Fruit fly (Drosophila melanogaster) whole organism, embryonic: ENCODE results near the gene Gyc89Da.
A peak's percentile ranks its signal among the peaks of the same experiment; 100 is the strongest.

Experiments used
- Adf1 ChIP-seq: fragments of 200-800 bp; sonication (Bioruptor generic); IDR thresholded peaks from 2 replicates; pipeline ENCODE4 v1.3.6; 2022; ENCODE audit warnings: missing biosample characterization, missing genetic modification characterization
- CG10431 ChIP-seq: fragments of 200-800 bp; sonication (Bioruptor generic); optimal IDR thresholded peaks from 3 replicates; lab custom pipeline; 2018; ENCODE audit warnings: missing biosample characterization, mild to moderate bottlenecking, missing genetic modification characterization
- CG10654 ChIP-seq: fragments of 200-800 bp; sonication (Bioruptor generic); optimal IDR thresholded peaks from 2 replicates; lab custom pipeline; 2016; ENCODE audit warnings: missing biosample characterization, missing genetic modification characterization
- CG12071 ChIP-seq: fragments of 200-800 bp; sonication (Bioruptor generic); optimal IDR thresholded peaks from 3 replicates; lab custom pipeline; 2018; ENCODE audit warnings: missing biosample characterization, mild to moderate bottlenecking, missing genetic modification characterization
- CG12155 ChIP-seq: fragments of 200-800 bp; sonication (Bioruptor generic); optimal IDR thresholded peaks from 3 replicates; lab custom pipeline; 2016; ENCODE audit warnings: missing biosample characterization, missing genetic modification characterization
- CG1233 ChIP-seq: fragments of 200-800 bp; sonication (Bioruptor generic); optimal IDR thresholded peaks from 4 replicates; lab custom pipeline; 2018; ENCODE audit warnings: missing biosample characterization, mild to moderate bottlenecking, missing genetic modification characterization
- CG12744 ChIP-seq: fragments of 200-800 bp; sonication (Bioruptor generic); optimal IDR thresholded peaks from 2 replicates; lab custom pipeline; 2016; ENCODE audit warnings: missing biosample characterization, missing genetic modification characterization
- CG14014 ChIP-seq: fragments of 200-800 bp; sonication (Bioruptor generic); IDR thresholded peaks from 2 replicates; pipeline ENCODE4 v1.3.6; 2022; ENCODE audit warnings: missing biosample characterization, missing genetic modification characterization
- CG14860 ChIP-seq: fragments of 200-800 bp; sonication (Bioruptor generic); IDR thresholded peaks from 3 replicates; pipeline ENCODE4 v1.3.6; 2022; ENCODE audit warnings: missing biosample characterization, missing genetic modification characterization; ENCODE audit not compliant: partially characterized antibody
- CG1832 ChIP-seq: fragments of 200-800 bp; sonication (Bioruptor generic); optimal IDR thresholded peaks from 2 replicates; lab custom pipeline; 2017; ENCODE audit warnings: missing biosample characterization, mild to moderate bottlenecking, missing genetic modification characterization, inconsistent platforms
- CG30020 ChIP-seq: fragments of 200-800 bp; optimal IDR thresholded peaks from 2 replicates; lab custom pipeline; 2019; ENCODE audit warnings: missing biosample characterization, mild to moderate bottlenecking, missing genetic modification characterization, moderate library complexity
- CG4854 ChIP-seq: fragments of 200-800 bp; sonication (Bioruptor generic); optimal IDR thresholded peaks from 2 replicates; lab custom pipeline; 2016; ENCODE audit warnings: missing biosample characterization, missing genetic modification characterization, inconsistent platforms
- CG6175 ChIP-seq: fragments of 200-800 bp; sonication (Bioruptor generic); IDR thresholded peaks from 3 replicates; pipeline ENCODE4 v1.3.6; 2022; ENCODE audit warnings: missing biosample characterization, missing genetic modification characterization
- CG6813 ChIP-seq: fragments of 200-800 bp; sonication (Bioruptor generic); optimal IDR thresholded peaks from 2 replicates; lab custom pipeline; 2017; ENCODE audit warnings: missing biosample characterization, missing genetic modification characterization, mild to moderate bottlenecking, moderate library complexity, missing genetic modification reagents
- CG7745 ChIP-seq: fragments of 200-800 bp; sonication (Bioruptor generic); optimal IDR thresholded peaks from 2 replicates; lab custom pipeline; 2018; ENCODE audit warnings: missing biosample characterization, mild to moderate bottlenecking, missing genetic modification characterization, moderate library complexity
- CG7786 ChIP-seq: fragments of 200-800 bp; sonication (Bioruptor generic); optimal IDR thresholded peaks from 2 replicates; lab custom pipeline; 2016; ENCODE audit warnings: missing biosample characterization, missing genetic modification characterization
- CG9817 ChIP-seq: fragments of 200-800 bp; sonication (Bioruptor generic); optimal IDR thresholded peaks from 2 replicates; lab custom pipeline; 2018; ENCODE audit warnings: missing biosample characterization, mild to moderate bottlenecking, missing genetic modification characterization, moderate library complexity
- CkIIα-i1 ChIP-seq: fragments of 200-800 bp; sonication (Bioruptor generic); IDR thresholded peaks from 2 replicates; pipeline ENCODE4 v1.3.6; 2022; ENCODE audit warnings: missing biosample characterization, missing genetic modification characterization
- Dll ChIP-seq: fragments of 200-800 bp; sonication (Bioruptor generic); IDR thresholded peaks from 4 replicates; pipeline ENCODE4 v1.3.6; 2022; ENCODE audit warnings: missing biosample characterization, missing genetic modification characterization; ENCODE audit not compliant: partially characterized antibody
- Doc3 ChIP-seq: fragments of 200-800 bp; sonication (Bioruptor generic); IDR thresholded peaks from 3 replicates; pipeline ENCODE4 v1.3.6; 2022; ENCODE audit warnings: missing biosample characterization, missing genetic modification characterization; ENCODE audit not compliant: partially characterized antibody
- Dref ChIP-seq: fragments of 200-800 bp; sonication (Bioruptor generic); IDR thresholded peaks from 2 replicates; pipeline ENCODE4 v1.3.6; 2022; ENCODE audit warnings: missing biosample characterization, missing genetic modification characterization
- Drgx ChIP-seq: fragments of 200-800 bp; sonication (Bioruptor generic); IDR thresholded peaks from 2 replicates; pipeline ENCODE4 v1.3.6; 2022; ENCODE audit warnings: missing biosample characterization, missing genetic modification characterization
- E2f2 ChIP-seq: fragments of 200-800 bp; sonication (Bioruptor generic); IDR thresholded peaks from 2 replicates; pipeline ENCODE4 v1.3.6; 2022; ENCODE audit warnings: missing biosample characterization, missing genetic modification characterization
- Ets65A ChIP-seq: fragments of 200-800 bp; sonication (Bioruptor generic); peaks from one replicate; lab custom pipeline; 2016; ENCODE audit warnings: missing biosample characterization, missing genetic modification characterization
- Gug ChIP-seq: fragments of 200-800 bp; sonication (Bioruptor generic); IDR thresholded peaks from 4 replicates; pipeline ENCODE4 v1.3.6; 2022; ENCODE audit warnings: missing biosample characterization, missing genetic modification characterization
- HLH3B ChIP-seq: fragments of 200-800 bp; sonication (Bioruptor generic); IDR thresholded peaks from 2 replicates; pipeline ENCODE4 v1.3.6; 2022; ENCODE audit warnings: missing biosample characterization, missing genetic modification characterization
- Hmr ChIP-seq: fragments of 200-800 bp; sonication (Bioruptor generic); optimal IDR thresholded peaks from 3 replicates; lab custom pipeline; 2017; ENCODE audit warnings: mild to moderate bottlenecking, missing biosample characterization, missing genetic modification reagents, missing genetic modification characterization
- Hr3 ChIP-seq: fragments of 200-800 bp; sonication (Bioruptor generic); optimal IDR thresholded peaks from 3 replicates; lab custom pipeline; 2016; ENCODE audit warnings: missing biosample characterization, missing genetic modification characterization
- MBD-R2 ChIP-seq: fragments of 200-800 bp; sonication (Bioruptor generic); IDR thresholded peaks from 2 replicates; pipeline ENCODE4 v1.3.6; 2022; ENCODE audit warnings: missing biosample characterization, missing genetic modification characterization
- Oaz ChIP-seq: fragments of 200-800 bp; sonication (Bioruptor generic); IDR thresholded peaks from 2 replicates; pipeline ENCODE4 v1.3.6; 2022; ENCODE audit warnings: missing biosample characterization, missing genetic modification characterization
- Sry-δ ChIP-seq: fragments of 200-800 bp; sonication (Bioruptor generic); optimal IDR thresholded peaks from 2 replicates; lab custom pipeline; 2016; ENCODE audit warnings: missing biosample characterization, missing genetic modification characterization
- Tbp ChIP-seq: fragments of >200 bp; optimal IDR thresholded peaks from 2 replicates; lab custom pipeline; 2018; ENCODE audit warnings: missing biosample characterization, missing genetic modification characterization
- ac ChIP-seq: fragments of 200-800 bp; sonication (Bioruptor generic); optimal IDR thresholded peaks from 3 replicates; lab custom pipeline; 2017; ENCODE audit warnings: missing biosample characterization, mild to moderate bottlenecking, missing genetic modification characterization
- aop ChIP-seq: fragments of 200-800 bp; sonication (Bioruptor generic); IDR thresholded peaks from 2 replicates; pipeline ENCODE4 v1.3.6; 2022; ENCODE audit warnings: missing biosample characterization, missing genetic modification characterization
- ash1 ChIP-seq: fragments of 200-800 bp; sonication (Bioruptor generic); optimal IDR thresholded peaks from 2 replicates; lab custom pipeline; 2018; ENCODE audit warnings: missing biosample characterization, mild to moderate bottlenecking, missing genetic modification characterization
- cwo ChIP-seq: fragments of 200-800 bp; sonication (Bioruptor generic); optimal IDR thresholded peaks from 3 replicates; lab custom pipeline; 2017; ENCODE audit warnings: missing biosample characterization, missing genetic modification characterization, mild to moderate bottlenecking, moderate library complexity, missing genetic modification reagents
- esg ChIP-seq: fragments of 200-800 bp; sonication (Bioruptor generic); conservative IDR thresholded peaks from 2 replicates; pipeline ENCODE4 v1.3.6; 2022; ENCODE audit warnings: missing biosample characterization, missing genetic modification characterization
- h ChIP-seq: fragments of >200 bp; optimal IDR thresholded peaks from 2 replicates; lab custom pipeline; 2017
- hbn ChIP-seq: fragments of 200-800 bp; sonication (Bioruptor generic); IDR thresholded peaks from 2 replicates; pipeline ENCODE4 v1.3.6; 2022; ENCODE audit warnings: missing biosample characterization, missing genetic modification characterization; ENCODE audit not compliant: partially characterized antibody
- jing ChIP-seq: fragments of 200-800 bp; sonication (Bioruptor generic); optimal IDR thresholded peaks from 2 replicates; lab custom pipeline; 2018; ENCODE audit warnings: missing biosample characterization, mild to moderate bottlenecking, missing genetic modification characterization
- lola ChIP-seq, 3 experiments: fragments of >200 bp in 2 of 3; fragments of 200-800 bp in 1 of 3; sonication (Bioruptor generic) in 1 of 3; optimal IDR thresholded peaks; 2 replicates each; lab custom pipeline; 2017 to 2019; ENCODE audit warnings: missing biosample characterization in 3 of 3, missing genetic modification characterization in 3 of 3, mild to moderate bottlenecking in 1 of 3, moderate library complexity in 1 of 3
- maf-S ChIP-seq: fragments of 200-800 bp; sonication (Bioruptor generic); optimal IDR thresholded peaks from 2 replicates; lab custom pipeline; 2016; ENCODE audit warnings: missing biosample characterization, missing genetic modification characterization
- nau ChIP-seq: fragments of 200-800 bp; sonication (Bioruptor generic); optimal IDR thresholded peaks from 3 replicates; lab custom pipeline; 2017; ENCODE audit warnings: missing biosample characterization, mild to moderate bottlenecking, missing genetic modification characterization, missing genetic modification reagents
- oc ChIP-seq: fragments of 200-800 bp; sonication (Bioruptor generic); optimal IDR thresholded peaks from 2 replicates; lab custom pipeline; 2018; ENCODE audit warnings: missing biosample characterization, mild to moderate bottlenecking, missing genetic modification characterization, moderate library complexity
- onecut ChIP-seq: fragments of 200-800 bp; sonication (Bioruptor generic); IDR thresholded peaks from 2 replicates; pipeline ENCODE4 v1.3.6; 2022; ENCODE audit warnings: missing biosample characterization, missing genetic modification characterization
- pan ChIP-seq, 4 experiments: fragments of >200 bp in 3 of 4; fragments of 200-800 bp in 1 of 4; sonication (Bioruptor generic) in 1 of 4; optimal IDR thresholded peaks in 3 of 4; IDR thresholded peaks in 1 of 4; 2 replicates each; pipeline versions ENCODE4 v1.3.6 to Lab custom; 2017 to 2022; ENCODE audit warnings: missing biosample characterization in 2 of 4, missing genetic modification characterization in 2 of 4, mixed read lengths in 1 of 4
- pho ChIP-seq: fragments of 200-800 bp; sonication (Bioruptor generic); optimal IDR thresholded peaks from 2 replicates; lab custom pipeline; 2016; ENCODE audit warnings: missing biosample characterization, missing genetic modification characterization
- sc ChIP-seq, 3 experiments: fragments of >200 bp in 2 of 3; fragments of 200-800 bp in 1 of 3; sonication (Bioruptor generic) in 1 of 3; optimal IDR thresholded peaks; 2 replicates in 2 of 3; 3 replicates in 1 of 3; lab custom pipeline; 2017; ENCODE audit warnings: mild to moderate bottlenecking in 1 of 3, missing biosample characterization in 1 of 3, missing genetic modification characterization in 1 of 3, missing genetic modification reagents in 1 of 3
- vnd ChIP-seq: fragments of 200-800 bp; sonication (Bioruptor generic); IDR thresholded peaks from 3 replicates; pipeline ENCODE4 v1.3.6; 2022; ENCODE audit warnings: missing biosample characterization, missing genetic modification characterization; ENCODE audit not compliant: partially characterized antibody
- wdn ChIP-seq: fragments of 200-800 bp; sonication (Bioruptor generic); IDR thresholded peaks from 2 replicates; pipeline ENCODE4 v1.3.6; 2022; ENCODE audit warnings: missing biosample characterization, missing genetic modification characterization
- wek ChIP-seq: fragments of 200-800 bp; sonication (Bioruptor generic); optimal IDR thresholded peaks from 3 replicates; lab custom pipeline; 2018; ENCODE audit warnings: missing biosample characterization, mild to moderate bottlenecking, missing genetic modification characterization, moderate library complexity

Gene Gyc89Da

DNA sequence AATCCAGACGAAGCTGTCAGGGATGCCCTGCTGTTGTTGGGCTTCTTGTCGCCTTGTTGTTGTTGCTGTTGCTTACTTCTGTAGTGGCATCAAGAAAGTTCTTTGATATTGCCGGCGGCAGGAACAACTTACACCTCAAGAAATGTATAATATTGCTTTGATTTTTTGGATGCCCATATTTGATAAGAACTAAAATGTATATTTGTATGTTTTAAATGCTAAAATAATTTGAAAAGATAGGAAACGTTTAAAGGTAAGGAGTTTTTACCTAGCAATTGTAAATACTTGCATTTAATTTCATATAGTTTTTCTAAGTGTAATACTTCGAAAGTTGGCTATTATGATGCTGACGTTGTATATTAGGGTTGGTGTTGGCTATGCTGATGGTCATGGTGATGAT, 37.7 kb downstream of the Gyc89Da start (continued):
- TF ChIP-seq Hr3 (GFP tag; lab: Kevin White, UChicago) (no peak), Sry-δ (GFP tag; lab: Kevin White, UChicago) (no peak), pan (optimal IDR thresholded peaks at IDR 0.05; lab: Kevin White, UChicago) (no peak), pan (GFP tag; optimal IDR thresholded peaks at IDR 0.05 in 1 of 2, IDR thresholded peaks at IDR 0.05 in 1 of 2) (peak in 1 of 2 experiments; percentile 45), esg (0 out of 2 replicates have a peak, but pooled peaks have one; percentile 20), pho (GFP tag; lab: Kevin White, UChicago) (no peak), Oaz (GFP tag; lab: Robert Waterston, UW) (no peak), CG10654 (GFP tag; lab: Kevin White, UChicago) (peak; percentile 6), onecut (GFP tag; lab: Robert Waterston, UW) (no peak), vnd (GFP tag; lab: Robert Waterston, UW) (no peak), jing (GFP tag; lab: Kevin White, UChicago) (no peak), cwo (GFP tag; lab: Kevin White, UChicago) (peak; percentile 7), Dll (no peak), Ets65A (GFP tag; lab: Kevin White, UChicago) (no peak), CG7745 (tag; lab: Kevin White, UChicago) (no peak), CG1233 (GFP tag; lab: Kevin White, UChicago) (no peak), CG6813 (GFP tag; lab: Kevin White, UChicago) (no peak), CG6175 (GFP tag; lab: Robert Waterston, UW) (no peak), ac (no peak), CG14014 (GFP tag; lab: Robert Waterston, UW) (no peak), CG30020 (tag; lab: Kevin White, UChicago) (no peak), HLH3B (GFP tag; lab: Robert Waterston, UW) (no peak), CG7786 (GFP tag; lab: Kevin White, UChicago) (no peak), h (lab: Kevin White, UChicago) (no peak), Dref (GFP tag; lab: Robert Waterston, UW) (no peak), CG14860 (GFP tag; lab: Robert Waterston, UW) (no peak), CG1832 (GFP tag; lab: Kevin White, UChicago) (no peak), Gug (GFP tag; lab: Robert Waterston, UW) (no peak), CkIIα-i1 (GFP tag; lab: Robert Waterston, UW) (no peak), maf-S (GFP tag; lab: Kevin White, UChicago) (no peak), Drgx (GFP tag; lab: Robert Waterston, UW) (no peak), sc (optimal IDR thresholded peaks at IDR 0.05; lab: Kevin White, UChicago) (no peak), sc (GFP tag; optimal IDR thresholded peaks at IDR 0.05; lab: Kevin White, UChicago) (no peak), lola (GFP tag; optimal IDR thresholded peaks at IDR 0.05; lab: Kevin White, UChicago) (peak in 1 of 3 experiments; percentile 49), Doc3 (GFP tag; lab: Robert Waterston, UW) (no peak), oc (tag; lab: Kevin White, UChicago) (peak; percentile 45), Hmr (peak; percentile 40), wdn (GFP tag; lab: Robert Waterston, UW) (no peak), hbn (GFP tag; lab: Robert Waterston, UW) (no peak), CG4854 (no peak), CG10431 (GFP tag; lab: Kevin White, UChicago) (no peak), Tbp (no peak), wek (GFP tag; lab: Kevin White, UChicago) (no peak), nau (no peak), ash1 (GFP tag; lab: Kevin White, UChicago) (no peak), aop (GFP tag; lab: Robert Waterston, UW) (no peak), CG9817 (tag; lab: Kevin White, UChicago) (peak; percentile 16), CG12744 (no peak), CG12155 (no peak), E2f2 (no peak), MBD-R2 (GFP tag; lab: Robert Waterston, UW) (no peak), Adf1 (GFP tag; lab: Robert Waterston, UW) (no peak), CG12071 (no peak)
